Worm (Caenorhabditis elegans): Measurements from ENCODE around the gene F41F3.9.

DNA sequence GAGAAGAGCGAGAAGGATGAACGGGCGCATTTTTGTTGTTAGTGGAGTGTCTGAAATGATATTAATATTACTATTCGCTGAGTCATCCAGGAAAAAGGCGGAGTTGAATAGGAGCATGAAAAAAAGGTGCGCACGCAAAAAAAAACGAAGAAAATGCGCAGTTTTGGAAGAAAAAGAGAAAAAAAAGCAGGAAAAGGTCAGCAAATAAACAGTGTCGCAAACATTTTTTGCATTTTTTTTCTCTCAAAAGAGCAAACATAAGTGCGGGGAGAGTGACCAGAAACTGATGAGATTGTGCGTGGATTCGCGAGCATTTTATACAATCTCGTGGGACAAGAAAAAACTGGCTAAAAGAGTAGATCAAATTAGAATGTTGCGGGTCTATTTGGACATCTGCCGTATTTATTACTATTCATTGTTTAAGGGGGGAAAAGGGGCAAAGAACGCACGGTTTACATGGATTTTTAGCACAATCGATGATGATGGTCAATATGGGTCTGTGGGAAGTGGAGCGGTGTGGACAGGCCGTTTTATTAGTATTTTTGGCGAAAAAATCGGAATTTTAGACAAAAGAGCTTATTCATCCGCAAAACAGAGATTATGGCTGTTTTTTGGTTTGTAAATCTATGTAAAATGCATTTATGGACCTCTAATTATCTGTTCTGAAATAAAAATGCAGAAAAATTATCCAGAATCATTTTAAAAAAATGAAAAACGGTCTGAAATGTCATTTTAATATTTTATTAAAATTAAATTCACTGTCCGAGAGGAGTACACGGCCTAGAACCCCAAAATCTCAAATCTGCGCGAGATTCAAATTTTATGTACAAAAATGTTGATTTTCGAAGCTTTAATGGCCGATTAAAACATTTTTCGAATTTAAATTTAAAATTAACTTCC is 37.4 kb downstream of the F41F3.9 start, which contains the start of gene cpg-8:
- TF ChIP-seq nhr-76 (tag; optimal IDR thresholded peaks at IDR 0.05), result no peak
- no peak for TF ChIP-seq nhr-12 (tag; optimal IDR thresholded peaks at IDR 0.05)
- no peak for TF ChIP-seq pqm-1 (tag; optimal IDR thresholded peaks at IDR 0.05)
- no peak for TF ChIP-seq nhr-11 (tag; optimal IDR thresholded peaks at IDR 0.05)
- TF ChIP-seq fos-1 (tag; optimal IDR thresholded peaks at IDR 0.05), result no peak
- TF ChIP-seq ama-1 (optimal IDR thresholded peaks at IDR 0.05), result no peak
- no peak for TF ChIP-seq zag-1 (tag; optimal IDR thresholded peaks at IDR 0.05)
- no peak for TF ChIP-seq mdl-1 (tag; optimal IDR thresholded peaks at IDR 0.05)
- no peak for TF ChIP-seq egl-27 (tag; optimal IDR thresholded peaks at IDR 0.05)
- no peak for TF ChIP-seq ZK546.5 (tag; optimal IDR thresholded peaks at IDR 0.05)
- no peak for TF ChIP-seq nhr-77 (tag; optimal IDR thresholded peaks at IDR 0.05)
- no peak for TF ChIP-seq nhr-25 (tag; optimal IDR thresholded peaks at IDR 0.05)
- TF ChIP-seq skn-1 (tag; optimal IDR thresholded peaks at IDR 0.05), result no peak
- no peak for TF ChIP-seq fkh-10 (GFP tag; optimal IDR thresholded peaks at IDR 0.05)

All from whole organism, L3 larva.